Fruit fly (Drosophila melanogaster) S2 (cell line): ENCODE results near the gene CG12581.
"Not testable (repeated sequence)": the region's sequence is repeated elsewhere in the genome, so short reads cannot be mapped to it uniquely, and the experiment has no call there.

ENCODE experiments used
- CG8478 ChIP-seq: fragments of >200 bp; optimal IDR thresholded peaks from 2 replicates; lab custom pipeline; 2018
- CTCF ChIP-seq, 2 experiments: fragments of >200 bp; optimal IDR thresholded peaks; 2 replicates each; lab custom pipeline; 2018

The CG12581 gene

dm6 chr3R:4174470-4174869, at the start of gene CG12581:
Gene CG12581 (plus strand): TSS chr3R:4174632.
- TF ChIP-seq CG8478 (lab: Kevin White, UChicago) (no peak), CTCF (optimal IDR thresholded peaks at IDR 0.05; lab: Kevin White, UChicago) (no peak)

dm6 chr3R:4126142-4126541, 48.3 kb upstream of the CG12581 start, which contains the start of gene Gfat1:
Gene Gfat1 (plus strand): TSS chr3R:4126442.
- TF ChIP-seq CTCF (optimal IDR thresholded peaks at IDR 0.05; lab: Kevin White, UChicago); CG8478 (lab: Kevin White, UChicago): not testable (repeated sequence)

dm6 chr3R:4127505-4127904, 46.9 kb upstream of the CG12581 start:
- no peak for TF ChIP-seq CG8478 (lab: Kevin White, UChicago)
- no peak for TF ChIP-seq CTCF (optimal IDR thresholded peaks at IDR 0.05; lab: Kevin White, UChicago)

dm6 chr3R:4128337-4128736, 46.1 kb upstream of the CG12581 start:
- TF ChIP-seq CG8478 (lab: Kevin White, UChicago) = no peak
- no peak for TF ChIP-seq CTCF (optimal IDR thresholded peaks at IDR 0.05; lab: Kevin White, UChicago)

dm6 chr3R:4130281-4130863, 44.1 kb upstream of the CG12581 start:
- no peak for TF ChIP-seq CTCF (optimal IDR thresholded peaks at IDR 0.05; lab: Kevin White, UChicago)
- TF ChIP-seq CG8478 (lab: Kevin White, UChicago) = no peak

dm6 chr3R:4162135-4162534, 12.3 kb upstream of the CG12581 start, which contains the start of gene CG40198:
Gene CG40198 (minus strand): TSS chr3R:4162235.
- no peak for TF ChIP-seq CG8478 (lab: Kevin White, UChicago)
- TF ChIP-seq CTCF (optimal IDR thresholded peaks at IDR 0.05; lab: Kevin White, UChicago) = no peak

dm6 chr3R:4174975-4175374, 543 bp downstream of the CG12581 start:
- TF ChIP-seq CTCF (optimal IDR thresholded peaks at IDR 0.05; lab: Kevin White, UChicago) (no peak), CG8478 (lab: Kevin White, UChicago) (no peak)

- TF ChIP-seq CTCF (optimal IDR thresholded peaks at IDR 0.05; lab: Kevin White, UChicago) = no peak
- TF ChIP-seq CG8478 (lab: Kevin White, UChicago) = no peak
These were observed 2.3 kb downstream of the CG12581 start for dm6 chr3R:4176728-4177127.

dm6 chr3R:4178750-4179485, 4.5 kb downstream of the CG12581 start:
- TF ChIP-seq CTCF (optimal IDR thresholded peaks at IDR 0.05; lab: Kevin White, UChicago) (no peak), CG8478 (lab: Kevin White, UChicago) (no peak)

dm6 chr3R:4180543-4181214, 6.2 kb downstream of the CG12581 start:
- TF ChIP-seq CG8478 (lab: Kevin White, UChicago) (no peak), CTCF (optimal IDR thresholded peaks at IDR 0.05; lab: Kevin White, UChicago) (no peak)

- TF ChIP-seq CTCF (optimal IDR thresholded peaks at IDR 0.05; lab: Kevin White, UChicago) = no peak
- no peak for TF ChIP-seq CG8478 (lab: Kevin White, UChicago)
These were observed 12.5 kb downstream of the CG12581 start for dm6 chr3R:4186820-4187540.

dm6 chr3R:4190160-4190559, 15.7 kb downstream of the CG12581 start, which contains the start of gene Dsk:
Gene Dsk (minus strand): TSS chr3R:4190260.
- TF ChIP-seq CTCF (optimal IDR thresholded peaks at IDR 0.05; lab: Kevin White, UChicago) = no peak
- no peak for TF ChIP-seq CG8478 (lab: Kevin White, UChicago)

- no peak for TF ChIP-seq CTCF (optimal IDR thresholded peaks at IDR 0.05; lab: Kevin White, UChicago)
- no peak for TF ChIP-seq CG8478 (lab: Kevin White, UChicago)
These were observed 22.6 kb downstream of the CG12581 start, which contains the start of gene beta-Man for dm6 chr3R:4197055-4197454. Gene beta-Man (plus strand): TSS chr3R:4197206.

dm6 chr3R:4211483-4211882, 37.1 kb downstream of the CG12581 start, which contains the start of gene aux:
Gene aux (plus strand): TSS chr3R:4211783.
- not testable (repeated sequence) for TF ChIP-seq CTCF (optimal IDR thresholded peaks at IDR 0.05; lab: Kevin White, UChicago); CG8478 (lab: Kevin White, UChicago)
